Fruit fly (Drosophila melanogaster): ENCODE data around the gene trc.

trc gene

dm6 chr3L:19834143-19834794 is at the start of gene trc, which contains the start of gene CG32221:
Gene trc, minus strand, starts transcription at chr3L:19834304.
Gene CG32221, plus strand, starts transcription at chr3L:19834670.
- TF ChIP-seq YL-1 (GFP tag; optimal IDR thresholded peaks at IDR 0.05) (peak; percentile 94), dati (GFP tag; IDR thresholded peaks at IDR 0.05) (no peak), gce (GFP tag; IDR thresholded peaks at IDR 0.05) (no peak), CG9437 (GFP tag; optimal IDR thresholded peaks at IDR 0.05) (peak; percentile 4), Opbp (GFP tag; IDR thresholded peaks at IDR 0.05; ENCODE audit: partially characterized antibody) (peak; percentile 100), cwo (GFP tag; optimal IDR thresholded peaks at IDR 0.05) (no peak), Fer2 (tag; optimal IDR thresholded peaks at IDR 0.05) (peak; percentile 63), fu2 (GFP tag; optimal IDR thresholded peaks at IDR 0.05) (no peak), tgo (GFP tag; IDR thresholded peaks at IDR 0.05) (peak; percentile 45; the same call in 1 of the 3 replicates), ken (GFP tag; IDR thresholded peaks at IDR 0.05) (peak; percentile 53; the same call in 2 of the 3 replicates), mld (GFP tag; IDR thresholded peaks at IDR 0.05; ENCODE audit: partially characterized antibody) (peak; percentile 39; the same call in 1 of the 3 replicates), CG10959 (GFP tag; IDR thresholded peaks at IDR 0.05) (no peak), tna (GFP tag; IDR thresholded peaks at IDR 0.05; ENCODE audit: partially characterized antibody) (peak; percentile 36; the same call in 1 of the 2 replicates), sc (optimal IDR thresholded peaks at IDR 0.05) (no peak), sc (GFP tag; optimal IDR thresholded peaks at IDR 0.05) (peak; percentile 20), onecut (GFP tag; IDR thresholded peaks at IDR 0.05) (peak; percentile 71), Dll (GFP tag; IDR thresholded peaks at IDR 0.05; ENCODE audit: partially characterized antibody) (peak; percentile 67), stc (GFP tag; IDR thresholded peaks at IDR 0.05) (0 out of 2 replicates have a peak, but pooled peaks have one; percentile 23), B-H2 (GFP tag; optimal IDR thresholded peaks at IDR 0.05) (peak; percentile 89), CG1832 (GFP tag; optimal IDR thresholded peaks at IDR 0.05) (no peak), toy (GFP tag; IDR thresholded peaks at IDR 0.05) (no peak), CG9876 (GFP tag; optimal IDR thresholded peaks at IDR 0.05) (peak; percentile 30), CG42726 (GFP tag; IDR thresholded peaks at IDR 0.05; ENCODE audit: partially characterized antibody) (peak; percentile 77), Ets97D (GFP tag; optimal IDR thresholded peaks at IDR 0.05) (peak; percentile 96), sob (GFP tag; IDR thresholded peaks at IDR 0.05) (peak; percentile 71), CG5245 (GFP tag; optimal IDR thresholded peaks at IDR 0.05) (peak; percentile 31), vnd (GFP tag; IDR thresholded peaks at IDR 0.05; ENCODE audit: partially characterized antibody) (0 out of 3 replicates have a peak, but pooled peaks have one; percentile 44), sr (GFP tag; IDR thresholded peaks at IDR 0.05) (peak; percentile 54; the same call in 1 of the 3 replicates), pfk (GFP tag; optimal IDR thresholded peaks at IDR 0.05) (peak; percentile 56), schlank (tag; optimal IDR thresholded peaks at IDR 0.05) (peak; percentile 39), Sin3A (optimal IDR thresholded peaks at IDR 0.05) (peak; percentile 48), CG11398 (GFP tag; optimal IDR thresholded peaks at IDR 0.05) (no peak), CG5180 (GFP tag; optimal IDR thresholded peaks at IDR 0.05) (no peak), CG6272 (GFP tag; IDR thresholded peaks at IDR 0.05) (no peak), CG17612 (GFP tag; IDR thresholded peaks at IDR 0.05) (0 out of 2 replicates have a peak, but pooled peaks have one; percentile 10), Rfx (GFP tag; IDR thresholded peaks at IDR 0.05) (peak; percentile 77), CoRest (tag; optimal IDR thresholded peaks at IDR 0.05) (peak; percentile 63), gem (tag; optimal IDR thresholded peaks at IDR 0.05) (no peak), Med (GFP tag) (peak; percentile 82), CG10274 (GFP tag; optimal IDR thresholded peaks at IDR 0.05) (no peak), Dref (GFP tag; IDR thresholded peaks at IDR 0.05) (peak; percentile 94), Hsf (GFP tag; optimal IDR thresholded peaks at IDR 0.05) (peak; percentile 41), CG8089 (GFP tag; optimal IDR thresholded peaks at IDR 0.05) (peak; percentile 24), knrl (GFP tag; IDR thresholded peaks at IDR 0.05; ENCODE audit: partially characterized antibody) (peak; percentile 73), mirr (GFP tag; optimal IDR thresholded peaks at IDR 0.05) (peak; percentile 66), CG1233 (GFP tag; optimal IDR thresholded peaks at IDR 0.05) (peak; percentile 65), Lhr (GFP tag; optimal IDR thresholded peaks at IDR 0.05) (peak; percentile 54), klu (GFP tag; IDR thresholded peaks at IDR 0.05) (no peak), CG10431 (GFP tag; optimal IDR thresholded peaks at IDR 0.05) (peak; percentile 58)
